Fruit fly (Drosophila melanogaster): Measurements from ENCODE around the gene Trs20.
A peak's percentile ranks its signal among the peaks of the same experiment; 100 is the strongest.

The Trs20 gene

DNA sequence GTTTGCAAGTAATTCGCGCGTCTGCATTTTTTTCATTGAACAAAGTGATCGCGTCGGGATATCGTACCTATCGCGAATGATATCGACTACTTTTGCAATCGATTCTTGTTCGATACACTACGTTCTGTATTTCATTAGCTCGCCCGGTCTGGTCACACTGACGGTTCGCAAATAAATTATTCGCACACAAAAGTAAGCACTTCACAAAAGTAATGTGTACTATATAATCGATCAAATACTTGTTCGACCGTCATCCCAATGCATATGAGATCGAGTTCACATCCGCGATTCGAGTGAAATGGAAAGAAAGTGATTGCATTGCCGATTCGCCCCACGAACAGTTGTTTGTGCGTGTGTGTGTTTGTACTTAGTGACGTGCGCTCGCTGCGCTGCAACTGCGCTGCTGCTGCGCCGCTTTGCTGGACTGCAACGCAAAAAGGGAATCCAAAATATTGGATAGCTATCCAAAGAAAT lies 41.1 kb downstream of the Trs20 start, which contains the start of the genes CG5235 and ClC-c:
Gene CG5235 (minus strand): TSS at position 63 of the 474 bp plus-strand sequence.
Gene ClC-c (plus strand): TSS at position 125 of the 474 bp plus-strand sequence.
- TF ChIP-seq gl (tag; optimal IDR thresholded peaks at IDR 0.05) (no peak), D1 (tag; optimal IDR thresholded peaks at IDR 0.05) (no peak), CG10348 (GFP tag; IDR thresholded peaks at IDR 0.05) (no peak), CG12605 (GFP tag; IDR thresholded peaks at IDR 0.05) (no peak), CG17806 (tag; optimal IDR thresholded peaks at IDR 0.05) (no peak), CG15710 (tag; optimal IDR thresholded peaks at IDR 0.05) (no peak), fd96Ca (GFP tag; IDR thresholded peaks at IDR 0.05) (no peak), CG9948 (tag; optimal IDR thresholded peaks at IDR 0.05) (no peak), rn (GFP tag; IDR thresholded peaks at IDR 0.05) (no peak), Ets98B (GFP tag; IDR thresholded peaks at IDR 0.05) (no peak), CG34367 (tag; optimal IDR thresholded peaks at IDR 0.05) (no peak), Pif1A (GFP tag; optimal IDR thresholded peaks at IDR 0.05) (no peak), CG14655 (GFP tag; optimal IDR thresholded peaks at IDR 0.05) (no peak), CG32121 (GFP tag; IDR thresholded peaks at IDR 0.05) (no peak), CG8301 (tag; optimal IDR thresholded peaks at IDR 0.05) (no peak)

DNA sequence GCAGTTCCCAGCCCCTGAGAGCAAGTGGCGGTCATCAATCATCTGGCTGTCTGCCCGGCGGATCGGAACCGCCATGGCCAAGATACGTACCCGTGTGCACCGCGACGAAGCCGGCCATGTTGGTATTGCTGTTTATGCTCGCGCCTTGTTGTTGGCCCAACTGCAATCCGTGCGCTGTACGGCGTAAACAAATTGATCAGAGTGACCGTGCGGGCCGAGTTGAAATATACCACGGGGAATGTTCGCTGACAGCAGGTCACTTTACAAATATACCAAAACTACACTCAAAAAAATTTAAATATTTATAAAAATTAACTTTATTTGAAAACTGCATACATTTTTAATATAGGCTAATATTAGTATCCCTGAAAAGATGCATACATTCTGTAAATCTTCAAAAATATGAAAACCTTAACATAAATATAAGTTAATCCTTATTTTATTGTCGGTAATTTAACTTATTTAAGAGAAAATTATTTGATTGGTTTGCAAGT lies 44.1 kb downstream of the Trs20 start, which contains the start of gene Tasp1:
Gene Tasp1 (minus strand): TSS at position 203 of the 494 bp plus-strand sequence.
- no peak for TF ChIP-seq CG34367 (tag; optimal IDR thresholded peaks at IDR 0.05)
- TF ChIP-seq CG32121 (GFP tag; IDR thresholded peaks at IDR 0.05) = peak; percentile 54; the same call in 1 of the 2 replicates
- no peak; the same call in 1 of the 2 replicates for TF ChIP-seq Ets98B (GFP tag; IDR thresholded peaks at IDR 0.05)
- no peak for TF ChIP-seq CG8159 (tag; optimal IDR thresholded peaks at IDR 0.05)
- no peak for TF ChIP-seq CG13204 (GFP tag; optimal IDR thresholded peaks at IDR 0.05)
- TF ChIP-seq CG17806 (tag; optimal IDR thresholded peaks at IDR 0.05) = no peak
- peak; percentile 46 for TF ChIP-seq CG9948 (tag; optimal IDR thresholded peaks at IDR 0.05)
- no peak for TF ChIP-seq rn (GFP tag; IDR thresholded peaks at IDR 0.05)
- TF ChIP-seq CG15710 (tag; optimal IDR thresholded peaks at IDR 0.05) = no peak
- no peak; the same call in 2 of the 3 replicates for TF ChIP-seq CG4496 (GFP tag; IDR thresholded peaks at IDR 0.05)
- TF ChIP-seq gl (tag; optimal IDR thresholded peaks at IDR 0.05) = no peak
- 0 out of 2 replicates have a peak, but pooled peaks have one; percentile 36 for TF ChIP-seq CG12605 (GFP tag; IDR thresholded peaks at IDR 0.05)
- no peak for TF ChIP-seq CG8301 (tag; optimal IDR thresholded peaks at IDR 0.05)
- no peak for TF ChIP-seq Pif1B (GFP tag; optimal IDR thresholded peaks at IDR 0.05)
- TF ChIP-seq D1 (tag; optimal IDR thresholded peaks at IDR 0.05) = no peak
- TF ChIP-seq EcR (GFP tag; optimal IDR thresholded peaks at IDR 0.05) = no peak
- TF ChIP-seq CG10348 (GFP tag; IDR thresholded peaks at IDR 0.05) = no peak
- TF ChIP-seq fd96Ca (GFP tag; IDR thresholded peaks at IDR 0.05) = no peak
- peak; percentile 47 for TF ChIP-seq Snoo (tag; optimal IDR thresholded peaks at IDR 0.05)
- TF ChIP-seq CG14655 (GFP tag; optimal IDR thresholded peaks at IDR 0.05) = no peak
- no peak for TF ChIP-seq Pif1A (GFP tag; optimal IDR thresholded peaks at IDR 0.05)

DNA sequence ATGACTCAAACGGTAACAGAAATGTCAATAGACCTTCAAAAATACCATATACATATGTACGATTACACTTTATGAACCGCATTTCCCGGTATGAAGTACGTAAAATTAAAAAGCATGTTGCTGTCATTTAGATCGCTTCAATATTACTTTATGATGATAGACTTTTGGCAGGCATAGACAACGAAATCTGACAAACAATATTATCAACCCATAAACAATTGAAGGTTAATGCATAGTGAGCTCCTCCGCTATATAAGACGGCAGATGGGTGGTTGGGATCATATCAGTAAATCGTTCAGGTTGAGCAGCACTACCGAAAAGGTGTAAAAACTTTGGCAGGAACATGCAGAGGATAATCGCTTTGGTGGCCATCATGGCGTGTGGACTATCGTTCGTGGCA lies 47.7 kb downstream of the Trs20 start, which contains the start of gene CG13075:
Gene CG13075 (plus strand): TSS at position 301 of the 400 bp plus-strand sequence.
- TF ChIP-seq rn (GFP tag; IDR thresholded peaks at IDR 0.05) = no peak
- TF ChIP-seq CG10348 (GFP tag; IDR thresholded peaks at IDR 0.05) = no peak
- no peak for TF ChIP-seq CG8159 (tag; optimal IDR thresholded peaks at IDR 0.05)
- no peak for TF ChIP-seq D1 (tag; optimal IDR thresholded peaks at IDR 0.05)
- TF ChIP-seq CG15710 (tag; optimal IDR thresholded peaks at IDR 0.05) = no peak
- no peak for TF ChIP-seq EcR (GFP tag; optimal IDR thresholded peaks at IDR 0.05)
- no peak for TF ChIP-seq fd96Ca (GFP tag; IDR thresholded peaks at IDR 0.05)
- TF ChIP-seq CG17806 (tag; optimal IDR thresholded peaks at IDR 0.05) = no peak
- no peak for TF ChIP-seq Pif1B (GFP tag; optimal IDR thresholded peaks at IDR 0.05)
- no peak for TF ChIP-seq CG14655 (GFP tag; optimal IDR thresholded peaks at IDR 0.05)
- no peak for TF ChIP-seq CG8301 (tag; optimal IDR thresholded peaks at IDR 0.05)
- no peak for TF ChIP-seq CG9948 (tag; optimal IDR thresholded peaks at IDR 0.05)
- no peak for TF ChIP-seq Ets98B (GFP tag; IDR thresholded peaks at IDR 0.05)
- no peak for TF ChIP-seq Snoo (tag; optimal IDR thresholded peaks at IDR 0.05)
- no peak for TF ChIP-seq CG34367 (tag; optimal IDR thresholded peaks at IDR 0.05)
- no peak for TF ChIP-seq CG13204 (GFP tag; optimal IDR thresholded peaks at IDR 0.05)
- TF ChIP-seq CG12605 (GFP tag; IDR thresholded peaks at IDR 0.05) = no peak
- no peak for TF ChIP-seq gl (tag; optimal IDR thresholded peaks at IDR 0.05)
- TF ChIP-seq CG4496 (GFP tag; IDR thresholded peaks at IDR 0.05) = no peak

DNA sequence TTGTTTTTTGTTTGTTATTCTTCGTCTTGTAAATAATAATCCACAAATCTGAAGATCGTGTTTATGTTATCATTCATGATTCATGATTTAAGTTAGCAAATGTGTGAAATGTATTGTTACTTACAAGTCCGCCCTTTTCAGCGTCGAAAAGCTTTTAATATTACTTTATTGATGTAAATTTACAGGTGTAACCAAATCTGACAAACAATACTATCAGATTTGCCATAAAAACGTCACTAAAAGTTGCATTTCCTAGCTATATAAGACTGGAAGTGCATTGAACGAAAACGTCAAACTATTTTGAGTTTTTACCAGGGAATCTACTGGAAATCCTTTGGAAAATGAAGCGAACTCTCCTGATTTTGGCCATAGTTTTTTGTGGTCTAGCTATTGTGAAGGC lies 49.2 kb downstream of the Trs20 start, which contains the start of gene CG33258:
Gene CG33258 (plus strand): TSS at position 301 of the 400 bp plus-strand sequence.
- no peak for TF ChIP-seq Ets98B (GFP tag; IDR thresholded peaks at IDR 0.05)
- no peak for TF ChIP-seq CG15710 (tag; optimal IDR thresholded peaks at IDR 0.05)
- no peak for TF ChIP-seq Pif1A (GFP tag; optimal IDR thresholded peaks at IDR 0.05)
- no peak for TF ChIP-seq rn (GFP tag; IDR thresholded peaks at IDR 0.05)
- TF ChIP-seq CG12605 (GFP tag; IDR thresholded peaks at IDR 0.05) = no peak
- no peak for TF ChIP-seq CG9948 (tag; optimal IDR thresholded peaks at IDR 0.05)
- TF ChIP-seq EcR (GFP tag; optimal IDR thresholded peaks at IDR 0.05) = no peak
- no peak for TF ChIP-seq CG8301 (tag; optimal IDR thresholded peaks at IDR 0.05)
- TF ChIP-seq CG10348 (GFP tag; IDR thresholded peaks at IDR 0.05) = no peak

Measured in whole organism, pupa.